Worm (Caenorhabditis elegans) whole organism, L2 larva: ENCODE measurements around the gene Y48B6A.10.

Experiments used
- F13H6.1 ChIP-seq: sonication (generic microtip); optimal IDR thresholded peaks from 2 replicates; lab custom pipeline; 2016; ENCODE audit warnings: missing genetic modification characterization, missing compliant biosample characterization
- ZK546.5 ChIP-seq: sonication (generic microtip); optimal IDR thresholded peaks from 2 replicates; lab custom pipeline; 2017; ENCODE audit warnings: missing biosample characterization, missing genetic modification characterization
- alr-1 ChIP-seq: fragments of 150-350 bp; optimal IDR thresholded peaks from 2 replicates; lab custom pipeline; 2014; ENCODE audit warnings: missing biosample characterization, missing genetic modification characterization
- aly-2 ChIP-seq: fragments of 150-350 bp; optimal IDR thresholded peaks from 2 replicates; lab custom pipeline; 2014; ENCODE audit warnings: missing biosample characterization, missing genetic modification characterization
- ceh-16 ChIP-seq: fragments of 150-350 bp; optimal IDR thresholded peaks from 2 replicates; lab custom pipeline; 2014; ENCODE audit warnings: missing biosample characterization, missing genetic modification characterization
- ceh-82 ChIP-seq: fragments of 150-350 bp; optimal IDR thresholded peaks from 2 replicates; lab custom pipeline; 2014; ENCODE audit warnings: missing biosample characterization, missing genetic modification characterization
- crh-2 ChIP-seq: sonication (generic microtip); optimal IDR thresholded peaks from 2 replicates; lab custom pipeline; 2017; ENCODE audit warnings: missing biosample characterization, missing genetic modification characterization
- egl-27 ChIP-seq: sonication (generic microtip); optimal IDR thresholded peaks from 3 replicates; lab custom pipeline; 2017; ENCODE audit warnings: missing biosample characterization, missing genetic modification reagents, missing genetic modification characterization
- elt-1 ChIP-seq: fragments of 150-350 bp; optimal IDR thresholded peaks from 2 replicates; lab custom pipeline; 2014; ENCODE audit warnings: missing biosample characterization, missing genetic modification characterization
- elt-3 ChIP-seq: sonication (generic microtip); optimal IDR thresholded peaks from 2 replicates; lab custom pipeline; 2017; ENCODE audit warnings: missing biosample characterization, missing genetic modification characterization
- fos-1 ChIP-seq: fragments of 150-350 bp; optimal IDR thresholded peaks from 2 replicates; lab custom pipeline; 2014; ENCODE audit warnings: missing biosample characterization, missing genetic modification characterization
- gmeb-1 ChIP-seq: fragments of 150-350 bp; optimal IDR thresholded peaks from 2 replicates; lab custom pipeline; 2014; ENCODE audit warnings: missing biosample characterization, missing genetic modification characterization
- lin-11 ChIP-seq: fragments of 150-350 bp; sonication (generic microtip); optimal IDR thresholded peaks from 2 replicates; lab custom pipeline; 2014; ENCODE audit warnings: missing biosample characterization, missing genetic modification characterization, inconsistent platforms, mixed read lengths
- lin-13 ChIP-seq: fragments of 150-350 bp; optimal IDR thresholded peaks from 2 replicates; lab custom pipeline; 2014; ENCODE audit warnings: missing biosample characterization, missing genetic modification reagents, missing genetic modification characterization
- lin-39 ChIP-seq: fragments of 150-350 bp; optimal IDR thresholded peaks from 2 replicates; lab custom pipeline; 2014; ENCODE audit warnings: missing biosample characterization, missing genetic modification reagents, missing genetic modification characterization
- lsy-2 ChIP-seq, 2 experiments: fragments of 150-350 bp in 1 of 2; sonication (generic microtip) in 1 of 2; optimal IDR thresholded peaks; 2 replicates each; lab custom pipeline; 2014 to 2017; ENCODE audit warnings: missing biosample characterization in 2 of 2, missing genetic modification characterization in 2 of 2
- mab-5 ChIP-seq: fragments of 150-350 bp; optimal IDR thresholded peaks from 2 replicates; lab custom pipeline; 2014; ENCODE audit warnings: missing biosample characterization, missing genetic modification characterization
- mbf-1 ChIP-seq: sonication (generic microtip); optimal IDR thresholded peaks from 2 replicates; lab custom pipeline; 2017; ENCODE audit warnings: missing biosample characterization, missing genetic modification characterization
- mdl-1 ChIP-seq, 2 experiments: fragments of 150-350 bp in 1 of 2; sonication (generic microtip) in 1 of 2; optimal IDR thresholded peaks; 2 replicates each; lab custom pipeline; 2017; ENCODE audit warnings: missing biosample characterization in 2 of 2, missing genetic modification characterization in 2 of 2
- nhr-12 ChIP-seq: fragments of 150-350 bp; optimal IDR thresholded peaks from 2 replicates; lab custom pipeline; 2014; ENCODE audit warnings: missing biosample characterization, missing genetic modification characterization
- nhr-129 ChIP-seq: fragments of 150-350 bp; optimal IDR thresholded peaks from 2 replicates; lab custom pipeline; 2014; ENCODE audit warnings: missing biosample characterization, missing genetic modification characterization
- nhr-23 ChIP-seq: fragments of 150-350 bp; optimal IDR thresholded peaks from 2 replicates; lab custom pipeline; 2014; ENCODE audit warnings: missing biosample characterization, missing genetic modification reagents, missing genetic modification characterization
- nhr-237 ChIP-seq: fragments of 150-350 bp; optimal IDR thresholded peaks from 2 replicates; lab custom pipeline; 2014; ENCODE audit warnings: missing biosample characterization, missing genetic modification characterization
- nhr-6 ChIP-seq: fragments of 150-350 bp; optimal IDR thresholded peaks from 2 replicates; lab custom pipeline; 2014; ENCODE audit warnings: missing biosample characterization, missing genetic modification characterization
- peb-1 ChIP-seq: fragments of 150-350 bp; optimal IDR thresholded peaks from 2 replicates; lab custom pipeline; 2014; ENCODE audit warnings: missing biosample characterization, missing genetic modification characterization
- sem-4 ChIP-seq: fragments of 150-350 bp; optimal IDR thresholded peaks from 2 replicates; lab custom pipeline; 2014; ENCODE audit warnings: missing biosample characterization, missing genetic modification reagents, missing genetic modification characterization
- skn-1 ChIP-seq: sonication (generic microtip); optimal IDR thresholded peaks from 2 replicates; lab custom pipeline; 2017; ENCODE audit warnings: missing biosample characterization, missing genetic modification characterization
- sma-3 ChIP-seq: sonication (generic microtip); optimal IDR thresholded peaks from 2 replicates; lab custom pipeline; 2016; ENCODE audit warnings: missing genetic modification reagents, missing genetic modification characterization, missing compliant biosample characterization
- sma-9 ChIP-seq, 2 experiments: fragments of 150-350 bp in 1 of 2; sonication (generic microtip) in 1 of 2; optimal IDR thresholded peaks; 2 replicates each; lab custom pipeline; 2014 to 2016; ENCODE audit warnings: missing genetic modification characterization in 2 of 2, mild to moderate bottlenecking in 1 of 2, missing biosample characterization in 1 of 2, missing compliant biosample characterization in 1 of 2, missing genetic modification reagents in 1 of 2, moderate library complexity in 1 of 2
- snpc-4 ChIP-seq: fragments of 150-350 bp; optimal IDR thresholded peaks from 2 replicates; lab custom pipeline; 2014; ENCODE audit warnings: missing biosample characterization, missing genetic modification characterization
- unc-39 ChIP-seq: fragments of 150-350 bp; optimal IDR thresholded peaks from 2 replicates; lab custom pipeline; 2014; ENCODE audit warnings: missing biosample characterization, missing genetic modification characterization
- unc-55 ChIP-seq: fragments of 150-350 bp; sonication (generic microtip); optimal IDR thresholded peaks from 3 replicates; lab custom pipeline; 2014; ENCODE audit warnings: missing biosample characterization, missing genetic modification reagents, missing genetic modification characterization
- zag-1 ChIP-seq: fragments of 150-350 bp; optimal IDR thresholded peaks from 2 replicates; lab custom pipeline; 2014; ENCODE audit warnings: missing biosample characterization, missing genetic modification characterization
- ztf-11 ChIP-seq: sonication (generic microtip); optimal IDR thresholded peaks from 2 replicates; lab custom pipeline; 2017; ENCODE audit warnings: missing biosample characterization, missing genetic modification characterization
- ztf-4 ChIP-seq: fragments of 150-350 bp; optimal IDR thresholded peaks from 2 replicates; lab custom pipeline; 2014; ENCODE audit warnings: missing biosample characterization, missing genetic modification characterization

Y48B6A.10 gene

DNA sequence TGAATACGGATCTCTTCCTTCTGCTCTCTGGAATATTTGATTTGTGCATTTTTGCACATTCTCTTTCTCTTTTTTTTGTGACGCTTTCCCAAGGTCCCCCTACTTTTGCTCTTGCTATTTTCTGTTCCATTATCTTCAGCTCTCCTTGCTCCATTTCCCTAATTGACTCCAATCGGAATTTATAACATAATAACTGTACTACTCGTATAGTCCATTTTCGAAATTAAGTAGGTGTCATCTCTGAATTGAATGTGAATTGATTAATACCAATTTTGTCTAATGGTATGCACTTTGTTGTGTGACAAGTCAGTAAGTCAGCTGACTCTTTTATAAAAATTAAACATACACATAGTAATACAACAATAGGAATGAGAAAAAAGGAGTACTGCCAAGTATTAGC is 18.3 kb upstream of the Y48B6A.10 start:
- TF ChIP-seq F13H6.1 (tag; lab: Kevin White, UChicago) (no peak), crh-2 (tag; lab: Kevin White, UChicago) (no peak), lsy-2 (tag; optimal IDR thresholded peaks at IDR 0.05; lab: Kevin White, UChicago) (peak in 1 of 2 experiments; percentile 9)

DNA sequence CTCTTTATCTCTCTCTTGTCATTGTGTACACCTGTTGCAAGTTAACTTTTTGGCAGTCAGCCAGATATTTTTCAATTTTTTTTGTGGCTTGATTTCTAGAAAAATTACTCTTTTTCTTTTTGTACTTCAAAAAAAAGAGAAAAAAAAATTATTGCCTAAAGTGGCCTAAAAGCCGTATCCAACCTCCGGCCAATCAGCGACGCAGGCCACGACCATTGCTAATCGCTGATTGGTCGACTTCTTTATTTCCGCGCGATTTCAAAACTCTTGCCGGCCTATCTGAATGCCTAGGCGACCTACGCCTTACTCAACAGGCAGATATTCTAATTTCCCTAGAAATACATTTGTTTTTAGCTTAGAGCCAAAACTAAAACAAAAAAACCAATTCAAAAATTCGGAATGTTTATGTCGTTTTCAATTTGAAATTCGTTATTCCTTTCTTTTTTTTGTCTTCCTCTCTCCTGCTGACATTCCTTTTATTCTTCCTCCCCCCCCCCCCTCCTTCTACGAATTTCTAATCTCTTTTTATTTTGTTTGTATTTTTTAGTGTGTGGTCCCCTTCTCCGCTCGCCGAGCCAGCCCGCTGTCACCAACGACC is 16.6 kb upstream of the Y48B6A.10 start, which contains the start of gene ace-4:
Gene ace-4 (plus strand): TSS at position 548 of the 598 bp plus-strand sequence.
- TF ChIP-seq unc-55 (GFP tag; lab: Kevin White, UChicago), result no peak
- TF ChIP-seq mbf-1 (tag; lab: Kevin White, UChicago), result no peak
- TF ChIP-seq ztf-4 (tag; lab: Kevin White, UChicago), result no peak
- TF ChIP-seq mdl-1 (tag; optimal IDR thresholded peaks at IDR 0.05; lab: Kevin White, UChicago), result no peak
- TF ChIP-seq elt-1 (tag; lab: Kevin White, UChicago), result no peak
- TF ChIP-seq nhr-12 (tag; lab: Kevin White, UChicago), result no peak

DNA sequence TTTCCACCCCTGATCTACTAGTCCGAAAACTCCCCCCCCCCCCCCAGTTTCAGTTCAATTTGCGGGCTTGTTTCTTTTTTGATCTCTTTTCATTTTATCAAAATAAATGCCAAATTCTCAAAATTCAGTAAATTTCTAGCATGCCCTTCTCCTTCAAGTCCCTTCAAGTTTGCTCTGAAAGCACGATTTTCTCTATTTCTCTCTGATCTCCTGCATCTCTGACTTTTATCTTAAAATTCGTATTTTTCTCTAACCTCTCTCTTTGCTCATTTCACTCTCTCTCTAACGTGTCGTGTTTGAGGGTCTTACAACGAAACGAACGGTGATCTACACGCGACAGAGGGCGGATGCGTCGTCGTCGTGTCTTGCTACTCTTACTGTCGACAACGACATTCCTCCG is 8.9 kb upstream of the Y48B6A.10 start, which contains the start of gene ace-3:
Gene ace-3 (plus strand): TSS at position 301 of the 400 bp plus-strand sequence.
- TF ChIP-seq alr-1 (tag; lab: Kevin White, UChicago) (no peak), ztf-11 (tag; lab: Kevin White, UChicago) (no peak), peb-1 (tag; lab: Kevin White, UChicago) (no peak)

DNA sequence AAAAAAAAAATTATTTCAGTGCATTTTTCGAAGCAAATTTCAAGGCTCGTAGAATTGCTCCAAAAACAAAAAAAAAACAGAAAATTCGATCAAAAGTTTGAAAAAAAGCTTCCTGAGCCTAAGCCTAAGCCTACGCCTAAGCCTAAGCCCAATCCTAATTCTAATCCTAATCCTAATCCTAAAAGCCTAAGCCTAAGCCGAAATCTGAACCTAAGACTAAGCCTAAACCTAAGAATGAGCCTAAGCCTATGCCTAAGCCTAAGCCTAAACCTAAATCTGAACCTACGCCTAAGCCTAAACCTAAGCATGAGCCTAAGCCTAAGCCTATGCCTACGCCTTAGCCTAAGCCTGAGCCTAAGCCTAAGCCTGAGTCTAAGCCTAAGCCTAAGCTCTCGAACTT is 8.0 kb upstream of the Y48B6A.10 start:
- TF ChIP-seq fos-1 (no peak), sma-3 (GFP tag; lab: Kevin White, UChicago) (no peak), nhr-237 (tag; lab: Kevin White, UChicago) (no peak), nhr-6 (tag; lab: Kevin White, UChicago) (no peak), lin-39 (tag; lab: Kevin White, UChicago) (no peak), ZK546.5 (no peak), elt-3 (tag; lab: Kevin White, UChicago) (no peak), egl-27 (tag; lab: Kevin White, UChicago) (no peak), sem-4 (no peak), unc-55 (GFP tag; lab: Kevin White, UChicago) (no peak), lsy-2 (tag; optimal IDR thresholded peaks at IDR 0.05; lab: Kevin White, UChicago) (no peak), sma-9 (GFP tag; optimal IDR thresholded peaks at IDR 0.05; lab: Kevin White, UChicago) (no peak), sma-9 (tag; optimal IDR thresholded peaks at IDR 0.05; lab: Kevin White, UChicago) (no peak), ceh-82 (no peak), peb-1 (tag; lab: Kevin White, UChicago) (no peak), nhr-129 (tag; lab: Kevin White, UChicago) (no peak), aly-2 (tag; lab: Kevin White, UChicago) (no peak)

- TF ChIP-seq mab-5 (tag; lab: Kevin White, UChicago), result no peak
- TF ChIP-seq sma-3 (GFP tag; lab: Kevin White, UChicago), result no peak
- no peak for TF ChIP-seq alr-1 (tag; lab: Kevin White, UChicago)
- no peak for TF ChIP-seq ceh-82
- no peak for TF ChIP-seq nhr-23
- TF ChIP-seq F13H6.1 (tag; lab: Kevin White, UChicago), result no peak
- TF ChIP-seq ceh-16 (tag; lab: Kevin White, UChicago), result no peak
- no peak for TF ChIP-seq lin-13 (GFP tag; lab: Kevin White, UChicago)
- TF ChIP-seq snpc-4 (tag; lab: Kevin White, UChicago), result no peak
- no peak for TF ChIP-seq gmeb-1
- TF ChIP-seq ztf-11 (tag; lab: Kevin White, UChicago), result no peak
- no peak for TF ChIP-seq nhr-129 (tag; lab: Kevin White, UChicago)
- no peak for TF ChIP-seq nhr-12 (tag; lab: Kevin White, UChicago)
Observed at ce11 chrII:14211118-14211517, 3.1 kb upstream of the Y48B6A.10 start, which contains the start of gene hot-7. TSS of gene hot-7 (plus strand) at chrII:14211418.

DNA sequence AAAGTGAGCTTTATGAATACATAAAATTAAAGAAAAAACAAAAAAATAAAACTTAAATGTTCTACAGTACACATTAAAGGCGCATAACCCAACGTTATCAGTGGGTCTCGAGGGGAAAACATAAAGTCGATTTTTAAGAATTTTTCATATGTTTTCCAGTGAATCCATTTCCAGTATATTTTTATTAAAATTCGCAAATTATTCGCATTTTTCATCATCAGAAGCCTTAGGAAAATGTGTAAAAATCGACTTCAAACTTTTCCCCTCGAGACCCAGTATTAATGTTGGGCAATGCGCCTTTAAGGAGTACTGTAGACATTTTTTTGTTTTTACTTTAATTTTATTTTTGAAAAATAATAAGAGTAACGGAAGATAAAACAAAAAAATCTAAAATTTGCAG is 3.9 kb downstream of the Y48B6A.10 start:
- TF ChIP-seq alr-1 (tag; lab: Kevin White, UChicago) (no peak), ZK546.5 (no peak), gmeb-1 (no peak), unc-39 (tag; lab: Kevin White, UChicago) (no peak), nhr-237 (tag; lab: Kevin White, UChicago) (no peak), F13H6.1 (tag; lab: Kevin White, UChicago) (no peak), lin-11 (no peak), skn-1 (tag; lab: Kevin White, UChicago) (no peak), zag-1 (tag; lab: Kevin White, UChicago) (no peak)
